Worm (Caenorhabditis elegans) whole organism, L2 larva: ENCODE measurements around the gene nhr-206.

Source experiments
- R02D3.7 ChIP-seq: fragments of 150-350 bp; optimal IDR thresholded peaks from 2 replicates; lab custom pipeline; 2014; ENCODE audit warnings: missing biosample characterization, missing genetic modification characterization
- egl-27 ChIP-seq: sonication (generic microtip); optimal IDR thresholded peaks from 3 replicates; lab custom pipeline; 2017; ENCODE audit warnings: missing biosample characterization, missing genetic modification reagents, missing genetic modification characterization
- nhr-11 ChIP-seq: fragments of 150-350 bp; optimal IDR thresholded peaks from 2 replicates; lab custom pipeline; 2014; ENCODE audit warnings: missing biosample characterization, missing genetic modification characterization
- nhr-237 ChIP-seq: fragments of 150-350 bp; optimal IDR thresholded peaks from 2 replicates; lab custom pipeline; 2014; ENCODE audit warnings: missing biosample characterization, missing genetic modification characterization
- unc-39 ChIP-seq: fragments of 150-350 bp; optimal IDR thresholded peaks from 2 replicates; lab custom pipeline; 2014; ENCODE audit warnings: missing biosample characterization, missing genetic modification characterization

ce11 chrV:12100794-12101343, 9.1 kb downstream of the nhr-206 start, which contains the start of gene nhr-154:
- TF ChIP-seq nhr-237 (tag; lab: Kevin White, UChicago): no peak
- no peak for TF ChIP-seq nhr-11 (tag; lab: Kevin White, UChicago)
- TF ChIP-seq R02D3.7 (tag; lab: Kevin White, UChicago): no peak
- TF ChIP-seq egl-27 (tag; lab: Kevin White, UChicago): no peak
- no peak for TF ChIP-seq unc-39 (tag; lab: Kevin White, UChicago)
